Fruit fly (Drosophila melanogaster): Measurements from ENCODE around the gene CG12502.
A peak's percentile ranks its signal among the peaks of the same experiment; 100 is the strongest.

The CG12502 gene

dm6 chr3L:818438-819138 lies 46.6 kb upstream of the CG12502 start (continued):
- TF ChIP-seq CG8089 (GFP tag; optimal IDR thresholded peaks at IDR 0.05) (no peak), CG31441 (GFP tag; IDR thresholded peaks at IDR 0.05) (no peak; the same call in 1 of the 2 replicates), Stat92E (GFP tag; optimal IDR thresholded peaks at IDR 0.05) (no peak), gcm2 (GFP tag; optimal IDR thresholded peaks at IDR 0.05) (no peak), CG7357 (GFP tag; IDR thresholded peaks at IDR 0.05) (no peak; the same call in 2 of the 3 replicates), CG17802 (tag; optimal IDR thresholded peaks at IDR 0.05) (no peak), Spps (tag; optimal IDR thresholded peaks at IDR 0.05) (no peak), Oli (tag; optimal IDR thresholded peaks at IDR 0.05) (peak; percentile 43), fd96Cb (tag; optimal IDR thresholded peaks at IDR 0.05) (peak; percentile 13), CG32772 (GFP tag; IDR thresholded peaks at IDR 0.05) (no peak), CG3065 (GFP tag; optimal IDR thresholded peaks at IDR 0.05) (no peak), CG17912 (GFP tag; optimal IDR thresholded peaks at IDR 0.05) (no peak), CG14860 (GFP tag; IDR thresholded peaks at IDR 0.05; ENCODE audit: partially characterized antibody) (no peak), Hey (tag; optimal IDR thresholded peaks at IDR 0.05) (no peak), Mad (GFP tag; optimal IDR thresholded peaks at IDR 0.05) (no peak), Fer2 (tag; optimal IDR thresholded peaks at IDR 0.05) (no peak), cato (GFP tag; optimal IDR thresholded peaks at IDR 0.05; ENCODE audit: borderline replicate concordance) (no peak), Optix (GFP tag; IDR thresholded peaks at IDR 0.05) (no peak), CG12744 (GFP tag; optimal IDR thresholded peaks at IDR 0.05) (no peak), Med (GFP tag) (peak; percentile 21), pho (GFP tag; optimal IDR thresholded peaks at IDR 0.05) (no peak), dysf (GFP tag; IDR thresholded peaks at IDR 0.05) (peak; percentile 21; the same call in 1 of the 3 replicates), onecut (GFP tag; IDR thresholded peaks at IDR 0.05) (no peak), CG6175 (GFP tag; IDR thresholded peaks at IDR 0.05) (no peak), CG17359 (tag; optimal IDR thresholded peaks at IDR 0.05) (peak; percentile 34), ewg (GFP tag; optimal IDR thresholded peaks at IDR 0.05) (peak; percentile 15), ssp (GFP tag; IDR thresholded peaks at IDR 0.05) (no peak), Nf-YB (GFP tag; optimal IDR thresholded peaks at IDR 0.05) (no peak), ham (GFP tag; IDR thresholded peaks at IDR 0.05) (no peak), CG13424 (tag; optimal IDR thresholded peaks at IDR 0.05) (peak; percentile 46), CG2678 (tag; optimal IDR thresholded peaks at IDR 0.05) (peak; percentile 11), E2f1 (GFP tag; IDR thresholded peaks at IDR 0.05) (no peak), CG4820 (GFP tag; optimal IDR thresholded peaks at IDR 0.05) (no peak), CG11723 (GFP tag; optimal IDR thresholded peaks at IDR 0.05) (no peak), gem (tag; optimal IDR thresholded peaks at IDR 0.05) (peak; percentile 54), Dll (GFP tag; IDR thresholded peaks at IDR 0.05; ENCODE audit: partially characterized antibody) (no peak), oc (tag; optimal IDR thresholded peaks at IDR 0.05) (peak; percentile 29), CG10431 (GFP tag; optimal IDR thresholded peaks at IDR 0.05) (no peak), exex (tag; optimal IDR thresholded peaks at IDR 0.05) (no peak), PHDP (tag; optimal IDR thresholded peaks at IDR 0.05) (no peak), slou (GFP tag; optimal IDR thresholded peaks at IDR 0.05) (no peak), sim (GFP tag; IDR thresholded peaks at IDR 0.05) (no peak), CG3995 (GFP tag; optimal IDR thresholded peaks at IDR 0.05) (no peak), nom (GFP tag; optimal IDR thresholded peaks at IDR 0.05) (no peak), mld (GFP tag; IDR thresholded peaks at IDR 0.05; ENCODE audit: partially characterized antibody) (no peak), grn (GFP tag; optimal IDR thresholded peaks at IDR 0.05) (no peak), twi (tag; optimal IDR thresholded peaks at IDR 0.05) (no peak), Lpt (GFP tag; optimal IDR thresholded peaks at IDR 0.05) (no peak), CG7839 (tag; optimal IDR thresholded peaks at IDR 0.05) (peak; percentile 28), CG1602 (GFP tag; optimal IDR thresholded peaks at IDR 0.05) (peak; percentile 1)
